Worm (Caenorhabditis elegans) whole organism, L3 larva: ENCODE data around the gene gkow-1.

ENCODE experiments used
- R02D3.7 ChIP-seq: fragments of 150-350 bp; optimal IDR thresholded peaks from 2 replicates; lab custom pipeline; 2014; ENCODE audit warnings: missing biosample characterization, missing genetic modification characterization
- ZK546.5 ChIP-seq: sonication (generic microtip); optimal IDR thresholded peaks from 2 replicates; lab custom pipeline; 2017; ENCODE audit warnings: missing biosample characterization, missing genetic modification characterization
- aly-2 ChIP-seq: fragments of 150-350 bp; optimal IDR thresholded peaks from 2 replicates; lab custom pipeline; 2014; ENCODE audit warnings: missing biosample characterization, missing genetic modification characterization
- ama-1 ChIP-seq: fragments of 150-350 bp; optimal IDR thresholded peaks from 2 replicates; lab custom pipeline; 2018
- ceh-28 ChIP-seq: fragments of 150-350 bp; optimal IDR thresholded peaks from 2 replicates; lab custom pipeline; 2014; ENCODE audit warnings: missing biosample characterization, missing genetic modification reagents, missing genetic modification characterization
- ceh-82 ChIP-seq: fragments of 150-350 bp; optimal IDR thresholded peaks from 2 replicates; lab custom pipeline; 2014; ENCODE audit warnings: missing biosample characterization, missing genetic modification characterization
- daf-12 ChIP-seq: fragments of 150-350 bp; optimal IDR thresholded peaks from 2 replicates; lab custom pipeline; 2014; ENCODE audit warnings: missing biosample characterization, missing genetic modification reagents, missing genetic modification characterization
- egl-27 ChIP-seq: sonication (generic microtip); optimal IDR thresholded peaks from 4 replicates; lab custom pipeline; 2017; ENCODE audit warnings: missing biosample characterization, missing genetic modification reagents, missing genetic modification characterization
- egl-5 ChIP-seq: fragments of 150-350 bp; optimal IDR thresholded peaks from 2 replicates; lab custom pipeline; 2017; ENCODE audit warnings: missing biosample characterization, missing genetic modification reagents, missing genetic modification characterization, inconsistent platforms
- elt-2 ChIP-seq: sonication (generic microtip); optimal IDR thresholded peaks from 2 replicates; lab custom pipeline; 2016; ENCODE audit warnings: missing genetic modification reagents, mild to moderate bottlenecking, missing genetic modification characterization, missing compliant biosample characterization
- elt-3 ChIP-seq, 3 experiments: fragments of 150-350 bp in 1 of 3; sonication (generic microtip) in 2 of 3; optimal IDR thresholded peaks; 2 replicates in 2 of 3; 4 replicates in 1 of 3; lab custom pipeline; 2014 to 2017; ENCODE audit warnings: missing biosample characterization in 3 of 3, missing genetic modification characterization in 3 of 3
- eor-1 ChIP-seq, 2 experiments: fragments of 150-350 bp; optimal IDR thresholded peaks; 2 replicates each; lab custom pipeline; 2014 to 2018; ENCODE audit warnings: missing biosample characterization in 2 of 2, missing genetic modification characterization in 2 of 2
- fkh-10 ChIP-seq: sonication (generic microtip); optimal IDR thresholded peaks from 2 replicates; lab custom pipeline; 2017; ENCODE audit warnings: missing biosample characterization, missing genetic modification reagents, missing genetic modification characterization
- fkh-2 ChIP-seq: fragments of 150-350 bp; optimal IDR thresholded peaks from 2 replicates; lab custom pipeline; 2014; ENCODE audit warnings: missing biosample characterization, missing genetic modification reagents, missing genetic modification characterization
- hmg-11 ChIP-seq: sonication (generic microtip); optimal IDR thresholded peaks from 2 replicates; lab custom pipeline; 2016; ENCODE audit warnings: missing genetic modification characterization, missing compliant biosample characterization
- jun-1 ChIP-seq: fragments of 150-350 bp; optimal IDR thresholded peaks from 2 replicates; lab custom pipeline; 2014; ENCODE audit warnings: missing biosample characterization, missing genetic modification reagents, missing genetic modification characterization
- lin-15B ChIP-seq: fragments of 150-350 bp; optimal IDR thresholded peaks from 2 replicates; lab custom pipeline; 2014; ENCODE audit warnings: missing biosample characterization, missing genetic modification characterization
- lin-39 ChIP-seq: fragments of 150-350 bp; optimal IDR thresholded peaks from 2 replicates; lab custom pipeline; 2018; ENCODE audit warnings: missing biosample characterization, missing genetic modification reagents, missing genetic modification characterization
- lsy-12 ChIP-seq: sonication (generic microtip); optimal IDR thresholded peaks from 2 replicates; lab custom pipeline; 2016; ENCODE audit warnings: mild to moderate bottlenecking, missing genetic modification characterization, missing compliant biosample characterization
- mdl-1 ChIP-seq: fragments of 150-350 bp; optimal IDR thresholded peaks from 2 replicates; lab custom pipeline; 2014; ENCODE audit warnings: missing biosample characterization, missing genetic modification characterization
- mml-1 ChIP-seq: fragments of 150-350 bp; sonication (generic microtip); optimal IDR thresholded peaks from 3 replicates; lab custom pipeline; 2014; ENCODE audit warnings: missing biosample characterization, missing genetic modification characterization
- nfya-1 ChIP-seq: sonication (generic microtip); optimal IDR thresholded peaks from 2 replicates; lab custom pipeline; 2017; ENCODE audit warnings: missing genetic modification characterization, mild to moderate bottlenecking, missing compliant biosample characterization, antibody characterized with exemption, moderate library complexity; ENCODE audit not compliant: insufficient read depth
- nhr-11 ChIP-seq: fragments of 150-350 bp; optimal IDR thresholded peaks from 2 replicates; lab custom pipeline; 2014; ENCODE audit warnings: missing biosample characterization, missing genetic modification characterization
- nhr-12 ChIP-seq: fragments of 150-350 bp; optimal IDR thresholded peaks from 2 replicates; lab custom pipeline; 2014; ENCODE audit warnings: missing biosample characterization, missing genetic modification characterization
- nhr-23 ChIP-seq: fragments of 150-350 bp; optimal IDR thresholded peaks from 2 replicates; lab custom pipeline; 2014; ENCODE audit warnings: missing biosample characterization, missing genetic modification reagents, missing genetic modification characterization
- nhr-237 ChIP-seq: fragments of 150-350 bp; optimal IDR thresholded peaks from 2 replicates; lab custom pipeline; 2014; ENCODE audit warnings: missing biosample characterization, missing genetic modification characterization
- nhr-25 ChIP-seq: sonication (generic microtip); optimal IDR thresholded peaks from 2 replicates; lab custom pipeline; 2017; ENCODE audit warnings: missing biosample characterization, missing genetic modification characterization
- nhr-28 ChIP-seq: fragments of 150-350 bp; optimal IDR thresholded peaks from 2 replicates; lab custom pipeline; 2014; ENCODE audit warnings: missing biosample characterization, missing genetic modification characterization
- nhr-43 ChIP-seq: sonication (generic microtip); optimal IDR thresholded peaks from 2 replicates; lab custom pipeline; 2016; ENCODE audit warnings: mild to moderate bottlenecking, missing genetic modification characterization, missing compliant biosample characterization; ENCODE audit not compliant: poor library complexity, severe bottlenecking
- nhr-67 ChIP-seq: fragments of 150-350 bp; optimal IDR thresholded peaks from 2 replicates; lab custom pipeline; 2014; ENCODE audit warnings: missing biosample characterization, missing genetic modification characterization
- nhr-77 ChIP-seq: fragments of 150-350 bp; optimal IDR thresholded peaks from 2 replicates; lab custom pipeline; 2014; ENCODE audit warnings: missing biosample characterization, missing genetic modification characterization
- pha-4 ChIP-seq: fragments of 150-350 bp; optimal IDR thresholded peaks from 2 replicates; lab custom pipeline; 2014; ENCODE audit warnings: missing biosample characterization, missing genetic modification reagents, missing genetic modification characterization
- pqm-1 ChIP-seq: fragments of 150-350 bp; optimal IDR thresholded peaks from 2 replicates; lab custom pipeline; 2017; ENCODE audit warnings: missing biosample characterization, missing genetic modification characterization, inconsistent platforms
- sea-2 ChIP-seq: fragments of 150-350 bp; sonication (generic microtip); optimal IDR thresholded peaks from 4 replicates; lab custom pipeline; 2014; ENCODE audit warnings: missing biosample characterization, missing genetic modification reagents, missing genetic modification characterization
- snpc-4 ChIP-seq: fragments of 150-350 bp; optimal IDR thresholded peaks from 2 replicates; lab custom pipeline; 2014; ENCODE audit warnings: missing biosample characterization, missing genetic modification characterization
- tbx-2 ChIP-seq: sonication (generic microtip); optimal IDR thresholded peaks from 2 replicates; lab custom pipeline; 2016; ENCODE audit warnings: mild to moderate bottlenecking, missing genetic modification characterization, missing compliant biosample characterization
- unc-39 ChIP-seq: sonication (generic microtip); optimal IDR thresholded peaks from 4 replicates; lab custom pipeline; 2017; ENCODE audit warnings: missing biosample characterization, missing genetic modification characterization
- unc-62 ChIP-seq: fragments of 150-350 bp; sonication (generic microtip); optimal IDR thresholded peaks from 4 replicates; lab custom pipeline; 2014; ENCODE audit warnings: missing biosample characterization, missing genetic modification reagents, missing genetic modification characterization

Gene gkow-1

ce11 chrIV:10366018-10366417 lies 8.1 kb downstream of the gkow-1 start, which contains the start of gene sir-2.1:
sir-2.1 (minus strand) TSS chrIV:10366229.
- TF ChIP-seq egl-5 (tag; lab: Kevin White, UChicago) (no peak), pha-4 (tag; lab: Kevin White, UChicago) (peak; percentile 47), fkh-2 (tag; lab: Kevin White, UChicago) (no peak), lsy-12 (tag; lab: Kevin White, UChicago) (peak; percentile 54), elt-3 (tag; optimal IDR thresholded peaks at IDR 0.05; lab: Kevin White, UChicago) (no peak), fkh-10 (GFP tag; lab: Kevin White, UChicago) (no peak), ceh-28 (peak; percentile 31), elt-2 (peak; percentile 32), lin-39 (peak; percentile 27), daf-12 (tag; lab: Kevin White, UChicago) (no peak), nfya-1 (tag; lab: Kevin White, UChicago) (peak; percentile 26), ama-1 (peak; percentile 59), tbx-2 (no peak), mml-1 (no peak), eor-1 (tag; optimal IDR thresholded peaks at IDR 0.05; lab: Kevin White, UChicago) (no peak), mdl-1 (tag; lab: Kevin White, UChicago) (no peak), nhr-11 (no peak), lin-15B (tag; lab: Kevin White, UChicago) (peak; percentile 58), ceh-82 (tag; lab: Kevin White, UChicago) (no peak), nhr-25 (peak; percentile 9), ZK546.5 (tag; lab: Kevin White, UChicago) (no peak), snpc-4 (tag; lab: Kevin White, UChicago) (peak; percentile 33), nhr-23 (peak; percentile 55), jun-1 (tag; lab: Kevin White, UChicago) (peak; percentile 2), sea-2 (GFP tag; lab: Kevin White, UChicago) (no peak), nhr-43 (tag; lab: Kevin White, UChicago) (peak; percentile 13)

ce11 chrIV:10367740-10368246 lies 9.9 kb downstream of the gkow-1 start, which contains the start of gene pges-2:
pges-2 (minus strand) TSS chrIV:10367790.
- peak; percentile 42 for TF ChIP-seq hmg-11 (tag; lab: Kevin White, UChicago)
- no peak for TF ChIP-seq nhr-12
- peak; percentile 40 for TF ChIP-seq lin-15B (tag; lab: Kevin White, UChicago)
- TF ChIP-seq nfya-1 (tag; lab: Kevin White, UChicago), result peak; percentile 43
- no peak for TF ChIP-seq unc-39 (tag; lab: Kevin White, UChicago)
- TF ChIP-seq pqm-1 (tag; lab: Kevin White, UChicago), result peak; percentile 35
- no peak for TF ChIP-seq nhr-237 (tag; lab: Kevin White, UChicago)
- TF ChIP-seq pha-4 (tag; lab: Kevin White, UChicago), result peak; percentile 36
- no peak for TF ChIP-seq egl-27 (tag; lab: Kevin White, UChicago)
- no peak for TF ChIP-seq nhr-25
- peak; percentile 3 for TF ChIP-seq snpc-4 (tag; lab: Kevin White, UChicago)
- TF ChIP-seq, all 47 proteins: peak for 6

- TF ChIP-seq nhr-67 (tag; lab: Kevin White, UChicago) (no peak), pha-4 (tag; lab: Kevin White, UChicago) (no peak), unc-62 (GFP tag; lab: Kevin White, UChicago) (no peak), nhr-28 (tag; lab: Kevin White, UChicago) (no peak)
- TF ChIP-seq, all 47 proteins: peak for 0
These were observed 10.4 kb downstream of the gkow-1 start, which contains the start of gene iars-1 for ce11 chrIV:10368326-10368725. iars-1 (plus strand) TSS chrIV:10368601.

- TF ChIP-seq lsy-12 (tag; lab: Kevin White, UChicago) (peak; percentile 42), pqm-1 (tag; lab: Kevin White, UChicago) (peak; percentile 23), nhr-12 (no peak), unc-39 (tag; lab: Kevin White, UChicago) (no peak), pha-4 (tag; lab: Kevin White, UChicago) (peak; percentile 86), jun-1 (tag; lab: Kevin White, UChicago) (peak; percentile 19), ceh-82 (tag; lab: Kevin White, UChicago) (no peak), egl-5 (tag; lab: Kevin White, UChicago) (peak; percentile 91), ceh-28 (peak; percentile 47), mml-1 (no peak), lin-15B (tag; lab: Kevin White, UChicago) (peak; percentile 67), elt-2 (peak; percentile 20), hmg-11 (tag; lab: Kevin White, UChicago) (peak; percentile 78), nfya-1 (tag; lab: Kevin White, UChicago) (peak; percentile 72), snpc-4 (tag; lab: Kevin White, UChicago) (peak; percentile 60), R02D3.7 (peak; percentile 13), egl-27 (tag; lab: Kevin White, UChicago) (no peak), nhr-28 (tag; lab: Kevin White, UChicago) (no peak), nhr-77 (tag; lab: Kevin White, UChicago) (peak; percentile 19), nhr-23 (peak; percentile 77), elt-3 (tag; optimal IDR thresholded peaks at IDR 0.05; lab: Kevin White, UChicago) (no peak), nhr-25 (peak; percentile 25), tbx-2 (peak; percentile 51), aly-2 (tag; lab: Kevin White, UChicago) (no peak)
These were observed 15.9 kb downstream of the gkow-1 start, which contains the start of gene mpz-5 for ce11 chrIV:10373772-10374288. mpz-5 (minus strand) TSS chrIV:10373822.
